Worm (Caenorhabditis elegans): ENCODE results near the gene smf-1.

The smf-1 gene

ce11 chrX:6742011-6742683 lies 19.3 kb upstream of the smf-1 start, which contains the start of gene mdl-1 (continued):
- TF ChIP-seq sdz-12 (GFP tag; optimal IDR thresholded peaks at IDR 0.05) (no peak), aha-1 (tag) (peak; percentile 100), F26F4.8 (GFP tag; conservative IDR thresholded peaks at IDR 0.05) (no peak), T26A8.4 (GFP tag; IDR thresholded peaks at IDR 0.05) (peak; percentile 87), lir-3 (tag; optimal IDR thresholded peaks at IDR 0.05) (no peak), hlh-11 (tag; optimal IDR thresholded peaks at IDR 0.05) (peak; percentile 98), aly-2 (tag; optimal IDR thresholded peaks at IDR 0.05) (no peak), ceh-82 (tag; optimal IDR thresholded peaks at IDR 0.05) (no peak), mxl-2 (GFP tag; conservative IDR thresholded peaks at IDR 0.05) (peak; percentile 100), lin-29 (GFP tag; IDR thresholded peaks at IDR 0.05) (peak; percentile 68; the same call in 1 of the 2 replicates), mes-2 (tag; optimal IDR thresholded peaks at IDR 0.05; ENCODE audit: poor library complexity, severe bottlenecking) (peak; percentile 76), mdt-29 (GFP tag; IDR thresholded peaks at IDR 0.05) (peak; percentile 90), fos-1 (tag; optimal IDR thresholded peaks at IDR 0.05) (no peak), Y5F2A.4 (GFP tag; optimal IDR thresholded peaks at IDR 0.05) (peak; percentile 8), hmg-1.1 (GFP tag; IDR thresholded peaks at IDR 0.05) (peak; percentile 90), madf-9 (GFP tag; conservative IDR thresholded peaks at IDR 0.05) (peak; percentile 67), set-16 (GFP tag; IDR thresholded peaks at IDR 0.05) (peak; percentile 98), T20F7.1 (GFP tag; optimal IDR thresholded peaks at IDR 0.05) (peak; percentile 21), ceh-62 (tag; optimal IDR thresholded peaks at IDR 0.05) (no peak), rbr-2 (tag; optimal IDR thresholded peaks at IDR 0.05) (peak; percentile 87), saeg-2 (GFP tag; IDR thresholded peaks at IDR 0.05) (peak; percentile 90), D1046.2 (GFP tag; IDR thresholded peaks at IDR 0.05) (no peak), attf-4 (tag; optimal IDR thresholded peaks at IDR 0.05) (peak; percentile 35), F10B5.3 (tag; optimal IDR thresholded peaks at IDR 0.05) (no peak), ZK337.2 (GFP tag; IDR thresholded peaks at IDR 0.05) (no peak), tra-1 (GFP tag; IDR thresholded peaks at IDR 0.05) (peak; percentile 97), egl-43 (GFP tag; IDR thresholded peaks at IDR 0.05) (peak; percentile 90), nhr-28 (tag; optimal IDR thresholded peaks at IDR 0.05) (peak; percentile 78), nhr-48 (tag; optimal IDR thresholded peaks at IDR 0.05) (peak; percentile 99), lin-38 (GFP tag; IDR thresholded peaks at IDR 0.05) (peak; percentile 58), nhr-41 (GFP tag; IDR thresholded peaks at IDR 0.05) (no peak), php-3 (GFP tag; IDR thresholded peaks at IDR 0.05) (peak; percentile 64; the same call in 1 of the 2 replicates), F44E2.7 (GFP tag; IDR thresholded peaks at IDR 0.05) (no peak), zip-2 (tag; optimal IDR thresholded peaks at IDR 0.05) (no peak), dmd-6 (GFP tag; IDR thresholded peaks at IDR 0.05) (peak; percentile 99), tag-97 (GFP tag; IDR thresholded peaks at IDR 0.05) (no peak), pha-4 (GFP tag; IDR thresholded peaks at IDR 0.05) (peak; percentile 93), pha-4 (tag; optimal IDR thresholded peaks at IDR 0.05) (no peak), unc-39 (tag; optimal IDR thresholded peaks at IDR 0.05) (no peak), ceh-28 (tag; optimal IDR thresholded peaks at IDR 0.05) (no peak), mdl-1 (tag; optimal IDR thresholded peaks at IDR 0.05) (peak in 1 of 2 experiments; percentile 100), egl-27 (tag; optimal IDR thresholded peaks at IDR 0.05) (no peak), Y75B8A.6 (GFP tag; IDR thresholded peaks at IDR 0.05) (no peak), arid-1 (GFP tag; conservative IDR thresholded peaks at IDR 0.05) (peak; percentile 72), duxl-1 (tag; optimal IDR thresholded peaks at IDR 0.05; ENCODE audit: poor library complexity) (no peak), ceh-20 (GFP tag; IDR thresholded peaks at IDR 0.05) (peak; percentile 95), F37D6.2 (tag; optimal IDR thresholded peaks at IDR 0.05) (peak; percentile 69), pqm-1 (tag; optimal IDR thresholded peaks at IDR 0.05) (peak; percentile 37), zfp-3 (GFP tag; conservative IDR thresholded peaks at IDR 0.05) (0 out of 2 replicates have a peak, but pooled peaks have one; percentile 35), ZK546.5 (tag; optimal IDR thresholded peaks at IDR 0.05) (no peak), nhr-11 (tag; optimal IDR thresholded peaks at IDR 0.05) (peak; percentile 92)

Data from whole organism, L4 larva.